Worm (Caenorhabditis elegans) whole organism, young adult: ENCODE measurements around the gene cdh-5.

Experiments used
- F23B12.7 ChIP-seq: sonication (generic microtip); optimal IDR thresholded peaks from 2 replicates; lab custom pipeline; 2017; ENCODE audit warnings: missing genetic modification characterization, mild to moderate bottlenecking, missing compliant biosample characterization, antibody characterized with exemption, moderate library complexity; ENCODE audit not compliant: insufficient read depth
- F57C9.4 ChIP-seq: sonication (generic microtip); optimal IDR thresholded peaks from 2 replicates; lab custom pipeline; 2017; ENCODE audit warnings: mild to moderate bottlenecking, missing genetic modification characterization, missing compliant biosample characterization
- ama-1 ChIP-seq, 3 experiments: fragments of 150-350 bp in 1 of 3; sonication (generic microtip) in 2 of 3; optimal IDR thresholded peaks; 2 replicates each; lab custom pipeline; 2014 to 2018; ENCODE audit warnings: missing biosample characterization in 2 of 3, missing genetic modification characterization in 2 of 3, missing genetic modification reagents in 2 of 3
- dpff-1 ChIP-seq: sonication (generic microtip); optimal IDR thresholded peaks from 2 replicates; lab custom pipeline; 2017; ENCODE audit warnings: mild to moderate bottlenecking, missing genetic modification characterization, missing compliant biosample characterization
- ekl-4 ChIP-seq: fragments of 200-800 bp; sonication (Bioruptor generic); IDR thresholded peaks from 2 replicates; pipeline ENCODE4 v1.3.6; 2022; ENCODE audit warnings: missing genetic modification reagents, missing genetic modification characterization, missing compliant biosample characterization
- madf-10 ChIP-seq: sonication (generic microtip); optimal IDR thresholded peaks from 2 replicates; lab custom pipeline; 2016; ENCODE audit warnings: mild to moderate bottlenecking, missing genetic modification characterization, missing compliant biosample characterization
- nfyb-1 ChIP-seq: fragments of 200-800 bp; sonication (Bioruptor generic); IDR thresholded peaks from 2 replicates; pipeline ENCODE4 v1.3.6; 2022; ENCODE audit warnings: missing genetic modification reagents, missing genetic modification characterization, missing compliant biosample characterization
- sea-2 ChIP-seq: fragments of 200-800 bp; sonication (Bioruptor generic); IDR thresholded peaks from 2 replicates; pipeline ENCODE4 v1.3.6; 2022; ENCODE audit warnings: missing genetic modification characterization, missing compliant biosample characterization
- snpc-4 ChIP-seq, 5 experiments: fragments of 150-350 bp in 1 of 5; sonication (generic microtip) in 4 of 5; optimal IDR thresholded peaks; 2 replicates each; lab custom pipeline; 2014 to 2018; ENCODE audit warnings: missing genetic modification characterization in 5 of 5, missing biosample characterization in 3 of 5, antibody characterized with exemption in 2 of 5, mild to moderate bottlenecking in 2 of 5, missing compliant biosample characterization in 2 of 5, missing genotype in 2 of 5, moderate library complexity in 2 of 5, missing genetic modification reagents in 1 of 5

ce11 chrIV:8651835-8652234 is 16.9 kb upstream of the cdh-5 start, which contains the start of gene C49C8.8:
- TF ChIP-seq F23B12.7 (tag; lab: Kevin White, UChicago) (no peak), ama-1 (optimal IDR thresholded peaks at IDR 0.05; lab: Kevin White, UChicago) (no peak), ama-1 (GFP tag; optimal IDR thresholded peaks at IDR 0.05; lab: Kevin White, UChicago) (no peak), snpc-4 (GFP tag; optimal IDR thresholded peaks at IDR 0.05; lab: Kevin White, UChicago) (no peak), snpc-4 (tag; optimal IDR thresholded peaks at IDR 0.05; lab: Kevin White, UChicago) (no peak), sea-2 (no peak), nfyb-1 (GFP tag; lab: Robert Waterston, UW) (no peak), dpff-1 (no peak), ekl-4 (GFP tag; lab: Robert Waterston, UW) (no peak), F57C9.4 (tag; lab: Kevin White, UChicago) (no peak), madf-10 (no peak)
